Fruit fly (Drosophila melanogaster) whole organism, embryonic: ENCODE data around the gene CG44362.

Experiments
- CG10267 ChIP-seq: fragments of 200-800 bp; sonication (Bioruptor generic); optimal IDR thresholded peaks from 2 replicates; lab custom pipeline; 2018; ENCODE audit warnings: missing biosample characterization, mild to moderate bottlenecking, missing genetic modification characterization, moderate library complexity
- CG10979 ChIP-seq: fragments of 200-800 bp; sonication (Bioruptor generic); optimal IDR thresholded peaks from 2 replicates; lab custom pipeline; 2018; ENCODE audit warnings: missing biosample characterization, mild to moderate bottlenecking, missing genetic modification characterization, moderate library complexity
- CG11560 ChIP-seq: fragments of 200-800 bp; sonication (Bioruptor generic); IDR thresholded peaks from 3 replicates; pipeline ENCODE4 v1.3.6; 2022; ENCODE audit warnings: missing biosample characterization, missing genetic modification characterization
- CG12219 ChIP-seq: fragments of 200-800 bp; sonication (Bioruptor generic); optimal IDR thresholded peaks from 3 replicates; lab custom pipeline; 2018; ENCODE audit warnings: missing biosample characterization, mild to moderate bottlenecking, missing genetic modification characterization
- CG12299 ChIP-seq: fragments of 200-800 bp; sonication (Bioruptor generic); optimal IDR thresholded peaks from 2 replicates; lab custom pipeline; 2018; ENCODE audit warnings: missing biosample characterization, mild to moderate bottlenecking, missing genetic modification characterization
- CG14710 ChIP-seq: fragments of 200-800 bp; sonication (Bioruptor generic); optimal IDR thresholded peaks from 3 replicates; lab custom pipeline; 2019; ENCODE audit warnings: missing biosample characterization, mild to moderate bottlenecking, missing genetic modification characterization, moderate library complexity
- CG16779 ChIP-seq: fragments of 200-800 bp; sonication (Bioruptor generic); IDR thresholded peaks from 2 replicates; pipeline ENCODE4 v1.3.6; 2022; ENCODE audit warnings: missing biosample characterization, missing genetic modification characterization
- CG17361 ChIP-seq: fragments of 200-800 bp; sonication (Bioruptor generic); IDR thresholded peaks from 3 replicates; pipeline ENCODE4 v1.3.6; 2022; ENCODE audit warnings: missing biosample characterization, missing genetic modification characterization
- CG17829 ChIP-seq: fragments of 200-800 bp; optimal IDR thresholded peaks from 2 replicates; lab custom pipeline; 2019; ENCODE audit warnings: missing biosample characterization, mild to moderate bottlenecking, missing genetic modification characterization, moderate library complexity
- CG18262 ChIP-seq: fragments of 200-800 bp; optimal IDR thresholded peaks from 3 replicates; lab custom pipeline; 2019; ENCODE audit warnings: missing biosample characterization, mild to moderate bottlenecking, missing genetic modification characterization, moderate library complexity
- CG3995 ChIP-seq: fragments of 200-800 bp; sonication (Bioruptor generic); optimal IDR thresholded peaks from 3 replicates; lab custom pipeline; 2016; ENCODE audit warnings: missing biosample characterization, missing genetic modification characterization
- CG43689 ChIP-seq: fragments of 200-800 bp; sonication (Bioruptor generic); IDR thresholded peaks from 2 replicates; pipeline ENCODE4 v1.3.6; 2022; ENCODE audit warnings: missing biosample characterization, missing genetic modification characterization
- CG6175 ChIP-seq: fragments of 200-800 bp; sonication (Bioruptor generic); IDR thresholded peaks from 3 replicates; pipeline ENCODE4 v1.3.6; 2022; ENCODE audit warnings: missing biosample characterization, missing genetic modification characterization
- CG8089 ChIP-seq: fragments of 200-800 bp; sonication (Bioruptor generic); optimal IDR thresholded peaks from 3 replicates; lab custom pipeline; 2016; ENCODE audit warnings: missing biosample characterization, missing genetic modification characterization
- CG8290 ChIP-seq, 3 experiments: fragments of 200-800 bp; sonication (Bioruptor generic); optimal IDR thresholded peaks; 2 replicates each; lab custom pipeline; 2016 to 2019; ENCODE audit warnings: missing biosample characterization in 3 of 3, missing genetic modification characterization in 3 of 3, mild to moderate bottlenecking in 2 of 3, moderate library complexity in 1 of 3
- CG9437 ChIP-seq: fragments of 200-800 bp; sonication (Bioruptor generic); optimal IDR thresholded peaks from 2 replicates; lab custom pipeline; 2018; ENCODE audit warnings: missing biosample characterization, mild to moderate bottlenecking, missing genetic modification characterization
- CG9876 ChIP-seq: fragments of 200-800 bp; sonication (Bioruptor generic); optimal IDR thresholded peaks from 2 replicates; lab custom pipeline; 2016; ENCODE audit warnings: missing biosample characterization, missing genetic modification characterization
- D19A ChIP-seq: fragments of 200-800 bp; optimal IDR thresholded peaks from 3 replicates; lab custom pipeline; 2019; ENCODE audit warnings: missing biosample characterization, mild to moderate bottlenecking, missing genetic modification characterization, moderate library complexity
- Drgx ChIP-seq: fragments of 200-800 bp; sonication (Bioruptor generic); IDR thresholded peaks from 2 replicates; pipeline ENCODE4 v1.3.6; 2022; ENCODE audit warnings: missing biosample characterization, missing genetic modification characterization
- Pdp1 ChIP-seq, 2 experiments: fragments of 200-800 bp; sonication (Bioruptor generic); optimal IDR thresholded peaks; 3 replicates each; lab custom pipeline; 2016; ENCODE audit warnings: missing biosample characterization in 2 of 2, missing genetic modification characterization in 2 of 2, mild to moderate bottlenecking in 1 of 2, moderate library complexity in 1 of 2
- bbx ChIP-seq: fragments of 200-800 bp; sonication (Bioruptor generic); IDR thresholded peaks from 2 replicates; pipeline ENCODE4 v1.3.6; 2022; ENCODE audit warnings: missing biosample characterization, missing genetic modification characterization; ENCODE audit not compliant: partially characterized antibody
- cg ChIP-seq: fragments of 200-800 bp; sonication (Bioruptor generic); optimal IDR thresholded peaks from 3 replicates; lab custom pipeline; 2019; ENCODE audit warnings: missing biosample characterization, mild to moderate bottlenecking, missing genetic modification characterization, moderate library complexity
- ci ChIP-seq: fragments of 200-800 bp; sonication (Bioruptor generic); IDR thresholded peaks from 3 replicates; pipeline ENCODE4 v1.3.6; 2022; ENCODE audit warnings: missing biosample characterization, missing genetic modification characterization
- crol ChIP-seq: fragments of 200-800 bp; sonication (Bioruptor generic); IDR thresholded peaks from 2 replicates; pipeline ENCODE4 v1.3.6; 2022; ENCODE audit warnings: missing biosample characterization, missing genetic modification characterization
- disco-r ChIP-seq: fragments of 200-800 bp; sonication (Bioruptor generic); optimal IDR thresholded peaks from 2 replicates; lab custom pipeline; 2016; ENCODE audit warnings: missing biosample characterization, missing genetic modification characterization
- dysf ChIP-seq: fragments of 200-800 bp; sonication (Bioruptor generic); IDR thresholded peaks from 3 replicates; pipeline ENCODE4 v1.3.6; 2022; ENCODE audit warnings: missing biosample characterization, missing genetic modification characterization
- her ChIP-seq: fragments of 200-800 bp; sonication (Bioruptor generic); optimal IDR thresholded peaks from 2 replicates; lab custom pipeline; 2016; ENCODE audit warnings: missing biosample characterization, missing genetic modification characterization
- jing ChIP-seq: fragments of 200-800 bp; sonication (Bioruptor generic); optimal IDR thresholded peaks from 2 replicates; lab custom pipeline; 2018; ENCODE audit warnings: missing biosample characterization, mild to moderate bottlenecking, missing genetic modification characterization
- lov ChIP-seq, 2 experiments: fragments of 200-800 bp in 1 of 2; fragments of >200 bp in 1 of 2; sonication (Bioruptor generic) in 1 of 2; IDR thresholded peaks in 1 of 2; optimal IDR thresholded peaks in 1 of 2; 2 replicates in 1 of 2; 3 replicates in 1 of 2; pipeline versions ENCODE4 v1.3.6 to Lab custom; 2017 to 2022; ENCODE audit warnings: missing biosample characterization in 1 of 2, missing genetic modification characterization in 1 of 2
- otp ChIP-seq: fragments of 200-800 bp; sonication (Bioruptor generic); IDR thresholded peaks from 3 replicates; pipeline ENCODE4, ENCODE4 v1.3.6; 2022; ENCODE audit warnings: missing biosample characterization, missing genetic modification characterization
- pho ChIP-seq: fragments of 200-800 bp; sonication (Bioruptor generic); optimal IDR thresholded peaks from 2 replicates; lab custom pipeline; 2016; ENCODE audit warnings: missing biosample characterization, missing genetic modification characterization
- phol ChIP-seq: fragments of 200-800 bp; sonication (Bioruptor generic); optimal IDR thresholded peaks from 3 replicates; lab custom pipeline; 2018; ENCODE audit warnings: missing biosample characterization, mild to moderate bottlenecking, missing genetic modification characterization, moderate library complexity
- pum ChIP-seq: fragments of 200-800 bp; sonication (Bioruptor generic); optimal IDR thresholded peaks from 2 replicates; lab custom pipeline; 2016; ENCODE audit warnings: missing biosample characterization, missing genetic modification characterization
- sens ChIP-seq: fragments of 200-800 bp; sonication (Bioruptor generic); peaks from one replicate; lab custom pipeline; 2016; ENCODE audit warnings: missing biosample characterization, missing genetic modification characterization
- slbo ChIP-seq: fragments of 200-800 bp; sonication (Bioruptor generic); IDR thresholded peaks from 2 replicates; pipeline ENCODE4 v1.3.6; 2022; ENCODE audit warnings: missing biosample characterization, missing genetic modification characterization
- so ChIP-seq: fragments of 200-800 bp; sonication (Bioruptor generic); IDR thresholded peaks from 3 replicates; pipeline ENCODE4 v1.3.6; 2022; ENCODE audit warnings: missing biosample characterization, missing genetic modification characterization
- sr ChIP-seq: fragments of 200-800 bp; sonication (Bioruptor generic); IDR thresholded peaks from 3 replicates; pipeline ENCODE4 v1.3.6; 2022; ENCODE audit warnings: missing biosample characterization, missing genetic modification characterization
- stwl ChIP-seq: fragments of 200-800 bp; sonication (Bioruptor generic); optimal IDR thresholded peaks from 3 replicates; lab custom pipeline; 2018; ENCODE audit warnings: missing biosample characterization, mild to moderate bottlenecking, missing genetic modification characterization, moderate library complexity
- tin ChIP-seq: fragments of 200-800 bp; sonication (Bioruptor generic); optimal IDR thresholded peaks from 3 replicates; lab custom pipeline; 2016; ENCODE audit warnings: missing biosample characterization, missing genetic modification characterization
- trem ChIP-seq: fragments of 200-800 bp; optimal IDR thresholded peaks from 3 replicates; lab custom pipeline; 2019; ENCODE audit warnings: missing biosample characterization, mild to moderate bottlenecking, missing genetic modification characterization, moderate library complexity
- tup ChIP-seq: fragments of 200-800 bp; sonication (Bioruptor generic); optimal IDR thresholded peaks from 2 replicates; lab custom pipeline; 2016; ENCODE audit warnings: missing biosample characterization, mild to moderate bottlenecking, missing genetic modification characterization, moderate library complexity
- vnd ChIP-seq: fragments of 200-800 bp; sonication (Bioruptor generic); IDR thresholded peaks from 3 replicates; pipeline ENCODE4 v1.3.6; 2022; ENCODE audit warnings: missing biosample characterization, missing genetic modification characterization; ENCODE audit not compliant: partially characterized antibody
- vvl ChIP-seq: fragments of 200-800 bp; sonication (Bioruptor generic); IDR thresholded peaks from 2 replicates; pipeline ENCODE4 v1.3.6; 2022; ENCODE audit warnings: missing biosample characterization, missing genetic modification characterization
- z ChIP-seq: fragments of 200-800 bp; sonication (Bioruptor generic); IDR thresholded peaks from 3 replicates; pipeline ENCODE4 v1.3.6; 2022; ENCODE audit warnings: missing biosample characterization, missing genetic modification characterization
- zen ChIP-seq: fragments of 200-800 bp; sonication (Bioruptor generic); optimal IDR thresholded peaks from 3 replicates; lab custom pipeline; 2018; ENCODE audit warnings: missing biosample characterization, mild to moderate bottlenecking, missing genetic modification characterization, moderate library complexity
- zfh1 ChIP-seq: fragments of 200-800 bp; sonication (Bioruptor generic); IDR thresholded peaks from 3 replicates; pipeline ENCODE4 v1.3.6; 2022; ENCODE audit warnings: missing biosample characterization, missing genetic modification characterization

CG44362 gene

DNA sequence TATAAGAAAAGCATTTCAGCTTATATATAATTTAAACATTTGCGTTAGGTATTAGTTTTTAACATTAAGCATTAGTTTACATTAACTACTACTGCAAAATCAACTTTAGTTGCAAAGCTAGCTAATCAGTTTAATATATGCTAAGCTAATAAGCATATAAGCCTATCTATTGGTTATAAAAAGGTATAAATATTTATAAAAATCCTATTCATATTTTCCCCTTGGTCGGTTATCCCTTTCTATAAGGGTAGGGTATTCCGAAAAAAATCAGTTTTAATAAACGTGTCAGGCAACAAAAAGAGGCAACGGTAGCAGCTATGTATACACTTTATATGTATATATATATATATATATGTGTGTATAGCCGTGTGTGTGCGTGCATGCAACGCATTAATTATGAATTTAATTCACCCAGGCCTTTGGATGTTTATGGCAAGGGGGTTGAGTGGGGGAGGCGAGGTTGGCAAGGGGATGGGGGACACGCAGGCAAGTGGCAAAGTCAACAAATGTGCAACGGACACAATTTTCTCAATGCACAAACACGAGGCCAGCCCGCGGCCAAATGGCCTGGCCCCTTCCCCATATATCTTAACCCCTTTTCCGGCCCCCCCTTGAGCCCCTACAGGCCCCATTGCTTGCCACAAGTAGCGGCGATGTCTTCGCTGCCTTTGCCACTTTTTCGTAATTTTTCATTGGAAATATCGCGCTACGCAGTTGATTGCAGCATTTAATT, 24.1 kb upstream of the CG44362 start:
- TF ChIP-seq CG12219 (GFP tag; lab: Kevin White, UChicago) (no peak), bbx (GFP tag; lab: Robert Waterston, UW) (0 out of 2 replicates have a peak, but pooled peaks have one; percentile 11), sens (GFP tag; lab: Kevin White, UChicago) (peak; percentile 40), CG43689 (0 out of 2 replicates have a peak, but pooled peaks have one; percentile 10), cg (GFP tag; lab: Kevin White, UChicago) (peak; percentile 18), pho (no peak), ci (0 out of 3 replicates have a peak, but pooled peaks have one; percentile 50), lov (optimal IDR thresholded peaks at IDR 0.05; lab: Kevin White, UChicago) (no peak), lov (GFP tag; IDR thresholded peaks at IDR 0.05; lab: Robert Waterston, UW) (0 out of 3 replicates have a peak, but pooled peaks have one; percentile 75), vvl (GFP tag; lab: Robert Waterston, UW) (peak; percentile 49; the same call in 1 of the 2 replicates), CG8089 (GFP tag; lab: Kevin White, UChicago) (no peak), CG11560 (0 out of 3 replicates have a peak, but pooled peaks have one; percentile 17), D19A (peak; percentile 37), zfh1 (GFP tag; lab: Robert Waterston, UW) (0 out of 3 replicates have a peak, but pooled peaks have one; percentile 25), crol (peak; percentile 84), pum (no peak), zen (tag; lab: Kevin White, UChicago) (no peak), CG12299 (tag; lab: Kevin White, UChicago) (no peak), otp (0 out of 3 replicates have a peak, but pooled peaks have one; percentile 27), dysf (GFP tag; lab: Robert Waterston, UW) (0 out of 3 replicates have a peak, but pooled peaks have one; percentile 13), CG6175 (peak; percentile 60; the same call in 1 of the 3 replicates), Pdp1 (GFP tag; optimal IDR thresholded peaks at IDR 0.05; lab: Kevin White, UChicago) (no peak), vnd (GFP tag; lab: Robert Waterston, UW) (0 out of 3 replicates have a peak, but pooled peaks have one; percentile 29), z (GFP tag; lab: Robert Waterston, UW) (0 out of 3 replicates have a peak, but pooled peaks have one; percentile 32), Drgx (GFP tag; lab: Robert Waterston, UW) (peak; percentile 55; the same call in 1 of the 2 replicates), CG16779 (GFP tag; lab: Robert Waterston, UW) (0 out of 2 replicates have a peak, but pooled peaks have one; percentile 12), sr (GFP tag; lab: Robert Waterston, UW) (0 out of 3 replicates have a peak, but pooled peaks have one; percentile 11), slbo (GFP tag; lab: Robert Waterston, UW) (0 out of 2 replicates have a peak, but pooled peaks have one; percentile 7)
- TF ChIP-seq, all 482 proteins: peak for 20

DNA sequence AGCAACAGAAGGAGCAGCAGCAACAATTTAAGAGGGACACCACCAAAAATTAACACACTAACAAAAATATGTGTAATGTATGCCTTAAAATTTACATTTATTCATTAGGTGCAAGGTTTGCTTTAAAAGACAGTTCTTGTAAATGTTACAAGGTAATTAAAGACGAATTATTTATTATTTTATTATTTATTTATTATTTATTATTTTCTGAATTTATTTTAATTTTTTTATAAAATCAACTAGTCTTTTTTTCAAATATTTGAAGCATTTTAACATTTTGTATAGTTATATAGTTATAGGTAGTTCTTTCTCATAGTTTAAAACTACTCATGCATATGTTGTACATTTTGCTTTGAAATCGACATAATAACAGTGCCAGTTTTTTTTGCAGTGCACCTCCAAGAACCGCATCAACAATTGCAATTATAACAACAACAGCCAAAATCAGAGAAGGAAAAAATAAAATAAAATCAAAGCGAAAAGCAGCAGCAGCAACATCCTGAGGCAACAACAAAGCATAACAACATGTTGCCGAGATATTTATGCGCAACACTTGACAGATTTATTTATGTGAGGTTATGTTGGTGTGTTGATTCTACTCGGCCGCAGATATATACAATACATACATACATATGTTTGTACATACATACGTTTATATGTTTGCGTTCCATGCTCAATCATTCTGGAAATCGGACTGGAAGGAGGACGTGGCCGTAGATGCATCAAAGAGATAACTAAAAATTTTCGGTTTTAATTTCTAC, 23.3 kb upstream of the CG44362 start:
- TF ChIP-seq stwl (tag; lab: Kevin White, UChicago) (peak; percentile 18), CG10267 (tag; lab: Kevin White, UChicago) (peak; percentile 15), CG8290 (GFP tag; optimal IDR thresholded peaks at IDR 0.05; lab: Kevin White, UChicago) (no peak), CG8290 (tag; optimal IDR thresholded peaks at IDR 0.05; lab: Kevin White, UChicago) (no peak), trem (tag; lab: Kevin White, UChicago) (peak; percentile 15), jing (GFP tag; lab: Kevin White, UChicago) (no peak), so (no peak), CG3995 (GFP tag; lab: Kevin White, UChicago) (no peak), tin (GFP tag; lab: Kevin White, UChicago) (no peak), CG14710 (tag; lab: Kevin White, UChicago) (peak; percentile 9), phol (tag; lab: Kevin White, UChicago) (peak; percentile 35), CG10979 (tag; lab: Kevin White, UChicago) (peak; percentile 37), CG9876 (GFP tag; lab: Kevin White, UChicago) (no peak), disco-r (GFP tag; lab: Kevin White, UChicago) (no peak), CG17829 (peak; percentile 2), vvl (GFP tag; lab: Robert Waterston, UW) (no peak), CG18262 (peak; percentile 65), cg (GFP tag; lab: Kevin White, UChicago) (peak; percentile 25), tup (GFP tag; lab: Kevin White, UChicago) (no peak), Drgx (GFP tag; lab: Robert Waterston, UW) (0 out of 2 replicates have a peak, but pooled peaks have one; percentile 0), CG17361 (GFP tag; lab: Robert Waterston, UW) (peak; percentile 58; the same call in 1 of the 3 replicates), CG9437 (GFP tag; lab: Kevin White, UChicago) (peak; percentile 18), her (GFP tag; lab: Kevin White, UChicago) (no peak)
